Worm (Caenorhabditis elegans) whole organism, young adult: ENCODE measurements around the gene F38G1.3.

Experiments used
- C17E4.6 ChIP-seq: fragments of 200-800 bp; sonication (Bioruptor generic); IDR thresholded peaks from 2 replicates; pipeline ENCODE4 v1.3.6; 2022; ENCODE audit warnings: missing genetic modification reagents, missing genetic modification characterization, missing compliant biosample characterization
- F23B12.7 ChIP-seq: sonication (generic microtip); optimal IDR thresholded peaks from 2 replicates; lab custom pipeline; 2017; ENCODE audit warnings: missing genetic modification characterization, mild to moderate bottlenecking, missing compliant biosample characterization, antibody characterized with exemption, moderate library complexity; ENCODE audit not compliant: insufficient read depth
- F33H1.4 ChIP-seq: fragments of 200-800 bp; sonication (Bioruptor generic); IDR thresholded peaks from 2 replicates; pipeline ENCODE4 v1.3.6; 2022; ENCODE audit warnings: missing genetic modification reagents, missing genetic modification characterization, missing compliant biosample characterization
- F37B4.10 ChIP-seq: fragments of 200-800 bp; sonication (Bioruptor generic); IDR thresholded peaks from 2 replicates; pipeline ENCODE4 v1.3.6; 2022; ENCODE audit warnings: missing genetic modification characterization, missing compliant biosample characterization
- F49E8.2 ChIP-seq: sonication (generic microtip); optimal IDR thresholded peaks from 3 replicates; lab custom pipeline; 2017; ENCODE audit warnings: missing genetic modification characterization, mild to moderate bottlenecking, missing compliant biosample characterization, antibody characterized with exemption, moderate library complexity; ENCODE audit not compliant: insufficient read depth
- K12H6.12 ChIP-seq: fragments of 200-800 bp; sonication (Bioruptor generic); optimal IDR thresholded peaks from 2 replicates; lab custom pipeline; 2018; ENCODE audit warnings: mild to moderate bottlenecking, missing genetic modification characterization, missing compliant biosample characterization
- T26A5.8 ChIP-seq: sonication (generic microtip); optimal IDR thresholded peaks from 2 replicates; lab custom pipeline; 2016; ENCODE audit warnings: missing genetic modification characterization, missing compliant biosample characterization
- Y53F4B.3 ChIP-seq: fragments of 200-800 bp; sonication (Bioruptor generic); IDR thresholded peaks from 2 replicates; pipeline ENCODE4 v1.3.6; 2022; ENCODE audit warnings: missing genetic modification reagents, missing genetic modification characterization, missing compliant biosample characterization
- Y56A3A.18 ChIP-seq: fragments of 200-800 bp; sonication (Bioruptor generic); IDR thresholded peaks from 2 replicates; pipeline ENCODE4 v1.3.6; 2022; ENCODE audit warnings: missing genetic modification reagents, missing genetic modification characterization, missing compliant biosample characterization
- aptf-2 ChIP-seq: fragments of 200-800 bp; sonication (Bioruptor generic); conservative IDR thresholded peaks from 2 replicates; pipeline ENCODE4 v1.3.6; 2022; ENCODE audit warnings: missing genetic modification reagents, missing genetic modification characterization, missing compliant biosample characterization
- athp-1 ChIP-seq: sonication (generic microtip); optimal IDR thresholded peaks from 2 replicates; lab custom pipeline; 2017; ENCODE audit warnings: mild to moderate bottlenecking, missing genetic modification characterization, missing compliant biosample characterization
- attf-3 ChIP-seq: fragments of 200-800 bp; sonication (Bioruptor generic); conservative IDR thresholded peaks from 2 replicates; pipeline ENCODE4 v1.3.6; 2022; ENCODE audit warnings: missing genetic modification reagents, missing genetic modification characterization, missing compliant biosample characterization
- attf-6 ChIP-seq: fragments of 200-800 bp; sonication (Bioruptor generic); IDR thresholded peaks from 2 replicates; pipeline ENCODE4 v1.3.6; 2022; ENCODE audit warnings: missing genetic modification reagents, missing genetic modification characterization, missing compliant biosample characterization
- egl-44 ChIP-seq: fragments of 200-800 bp; sonication (Bioruptor generic); IDR thresholded peaks from 2 replicates; pipeline ENCODE4 v1.3.6; 2022; ENCODE audit warnings: missing genetic modification reagents, missing genetic modification characterization, missing compliant biosample characterization
- hlh-12 ChIP-seq: sonication (generic microtip); optimal IDR thresholded peaks from 2 replicates; lab custom pipeline; 2016; ENCODE audit warnings: missing genetic modification characterization, missing compliant biosample characterization
- hrde-1 ChIP-seq: sonication (generic microtip); optimal IDR thresholded peaks from 2 replicates; lab custom pipeline; 2016; ENCODE audit warnings: missing genetic modification characterization, mild to moderate bottlenecking, missing compliant biosample characterization, moderate library complexity, missing genotype, missing genetic modification reagents, borderline replicate concordance
- hsf-1 ChIP-seq: fragments of 200-800 bp; sonication (Bioruptor generic); IDR thresholded peaks from 2 replicates; pipeline ENCODE4 v1.3.6; 2022; ENCODE audit warnings: missing genetic modification reagents, missing genetic modification characterization, missing compliant biosample characterization
- let-607 ChIP-seq, 2 experiments: fragments of 200-800 bp in 1 of 2; sonication (Bioruptor generic) in 1 of 2; sonication (generic microtip) in 1 of 2; optimal IDR thresholded peaks; 2 replicates each; lab custom pipeline; 2016 to 2018; ENCODE audit warnings: mild to moderate bottlenecking in 2 of 2, missing compliant biosample characterization in 2 of 2, missing genetic modification characterization in 2 of 2, moderate library complexity in 2 of 2, missing genotype in 1 of 2
- lsl-1 ChIP-seq: fragments of 200-800 bp; sonication (Bioruptor generic); optimal IDR thresholded peaks from 2 replicates; lab custom pipeline; 2018; ENCODE audit warnings: mild to moderate bottlenecking, missing genetic modification characterization, moderate library complexity, missing compliant biosample characterization
- mcd-1 ChIP-seq: fragments of 200-800 bp; sonication (Bioruptor generic); IDR thresholded peaks from 2 replicates; pipeline ENCODE4 v1.3.6; 2022; ENCODE audit warnings: missing genetic modification reagents, missing genetic modification characterization, missing compliant biosample characterization
- nfya-2 ChIP-seq: fragments of 200-800 bp; sonication (Bioruptor generic); IDR thresholded peaks from 2 replicates; pipeline ENCODE4 v1.3.6; 2022; ENCODE audit warnings: missing genetic modification reagents, missing genetic modification characterization, missing compliant biosample characterization
- nfyb-1 ChIP-seq: fragments of 200-800 bp; sonication (Bioruptor generic); IDR thresholded peaks from 2 replicates; pipeline ENCODE4 v1.3.6; 2022; ENCODE audit warnings: missing genetic modification reagents, missing genetic modification characterization, missing compliant biosample characterization
- nhr-80 ChIP-seq: sonication (generic microtip); optimal IDR thresholded peaks from 2 replicates; lab custom pipeline; 2016; ENCODE audit warnings: missing genetic modification characterization, missing compliant biosample characterization
- nhr-90 ChIP-seq: sonication (generic microtip); optimal IDR thresholded peaks from 2 replicates; lab custom pipeline; 2016; ENCODE audit warnings: missing genotype, mild to moderate bottlenecking, missing genetic modification characterization, missing compliant biosample characterization
- rcor-1 ChIP-seq: fragments of 200-800 bp; sonication (Bioruptor generic); IDR thresholded peaks from 2 replicates; pipeline ENCODE4 v1.3.6; 2022; ENCODE audit warnings: missing genetic modification reagents, missing genetic modification characterization, missing compliant biosample characterization
- repo-1 ChIP-seq: sonication (generic microtip); optimal IDR thresholded peaks from 2 replicates; lab custom pipeline; 2017; ENCODE audit warnings: mild to moderate bottlenecking, missing genetic modification characterization, missing compliant biosample characterization
- snpc-3.4 ChIP-seq: sonication (generic microtip); optimal IDR thresholded peaks from 2 replicates; lab custom pipeline; 2017; ENCODE audit warnings: missing genetic modification characterization, mild to moderate bottlenecking, missing compliant biosample characterization, antibody characterized with exemption, moderate library complexity, missing genotype, missing genetic modification reagents
- snpc-4 ChIP-seq, 5 experiments: fragments of 150-350 bp in 1 of 5; sonication (generic microtip) in 4 of 5; optimal IDR thresholded peaks; 2 replicates each; lab custom pipeline; 2014 to 2018; ENCODE audit warnings: missing genetic modification characterization in 5 of 5, missing biosample characterization in 3 of 5, antibody characterized with exemption in 2 of 5, mild to moderate bottlenecking in 2 of 5, missing compliant biosample characterization in 2 of 5, missing genotype in 2 of 5, moderate library complexity in 2 of 5, missing genetic modification reagents in 1 of 5
- somi-1 ChIP-seq: fragments of 200-800 bp; sonication (Bioruptor generic); optimal IDR thresholded peaks from 2 replicates; lab custom pipeline; 2018; ENCODE audit warnings: mild to moderate bottlenecking, missing genetic modification characterization, missing compliant biosample characterization
- tlf-1 ChIP-seq: fragments of 200-800 bp; sonication (Bioruptor generic); optimal IDR thresholded peaks from 2 replicates; lab custom pipeline; 2018; ENCODE audit warnings: mild to moderate bottlenecking, missing genetic modification characterization, missing compliant biosample characterization
- zfh-2 ChIP-seq: fragments of 200-800 bp; sonication (Bioruptor generic); conservative IDR thresholded peaks from 2 replicates; pipeline ENCODE4 v1.3.6; 2022; ENCODE audit warnings: missing genetic modification reagents, missing genetic modification characterization, missing compliant biosample characterization
- ztf-18 ChIP-seq: sonication (generic microtip); optimal IDR thresholded peaks from 2 replicates; lab custom pipeline; 2016; ENCODE audit warnings: missing genotype, mild to moderate bottlenecking, missing genetic modification characterization, missing compliant biosample characterization
- ztf-22 ChIP-seq: fragments of 200-800 bp; sonication (Bioruptor generic); optimal IDR thresholded peaks from 2 replicates; lab custom pipeline; 2018; ENCODE audit warnings: mild to moderate bottlenecking, missing genetic modification characterization, moderate library complexity, missing compliant biosample characterization

Gene F38G1.3

ce11 chrX:476261-476660, at the start of gene F38G1.3:
Gene F38G1.3 (plus strand): TSS chrX:476561.
- TF ChIP-seq nfya-2 (no peak), snpc-3.4 (tag; lab: Kevin White, UChicago) (no peak), attf-3 (GFP tag; lab: Robert Waterston, UW) (no peak), Y56A3A.18 (GFP tag; lab: Robert Waterston, UW) (no peak), ztf-18 (tag; lab: Kevin White, UChicago) (no peak), zfh-2 (GFP tag; lab: Robert Waterston, UW) (no peak), Y53F4B.3 (GFP tag; lab: Robert Waterston, UW) (no peak), F37B4.10 (GFP tag; lab: Robert Waterston, UW) (no peak), tlf-1 (GFP tag; lab: Kevin White, UChicago) (no peak), mcd-1 (GFP tag; lab: Robert Waterston, UW) (no peak), ztf-22 (GFP tag; lab: Kevin White, UChicago) (no peak)

ce11 chrX:431596-431995, 44.8 kb upstream of the F38G1.3 start:
- TF ChIP-seq hsf-1 (no peak), repo-1 (no peak), C17E4.6 (GFP tag; lab: Robert Waterston, UW) (no peak), rcor-1 (no peak), let-607 (tag; optimal IDR thresholded peaks at IDR 0.05; lab: Kevin White, UChicago) (no peak), zfh-2 (GFP tag; lab: Robert Waterston, UW) (peak; percentile 71), egl-44 (GFP tag; lab: Robert Waterston, UW) (no peak)

ce11 chrX:433029-433693, 43.2 kb upstream of the F38G1.3 start:
- TF ChIP-seq F49E8.2 (no peak), aptf-2 (GFP tag; lab: Robert Waterston, UW) (no peak), lsl-1 (GFP tag; lab: Kevin White, UChicago) (no peak)

ce11 chrX:433747-434146, 42.6 kb upstream of the F38G1.3 start, which contains the start of gene dve-1:
Gene dve-1 (minus strand): TSS chrX:433812.
- TF ChIP-seq F33H1.4 (GFP tag; lab: Robert Waterston, UW) (no peak), athp-1 (no peak), somi-1 (GFP tag; lab: Kevin White, UChicago) (no peak), K12H6.12 (tag; lab: Kevin White, UChicago) (no peak), T26A5.8 (tag; lab: Kevin White, UChicago) (no peak), F23B12.7 (tag; lab: Kevin White, UChicago) (no peak), nfyb-1 (GFP tag; lab: Robert Waterston, UW) (0 out of 2 replicates have a peak, but pooled peaks have one; percentile 30), hlh-12 (no peak)

- no peak for TF ChIP-seq attf-6
- no peak for TF ChIP-seq F49E8.2
- TF ChIP-seq nhr-80 (tag; lab: Kevin White, UChicago), result peak; percentile 24
- no peak for TF ChIP-seq C17E4.6 (GFP tag; lab: Robert Waterston, UW)
- no peak for TF ChIP-seq snpc-4 (GFP tag; optimal IDR thresholded peaks at IDR 0.05; lab: Kevin White, UChicago)
- TF ChIP-seq snpc-4 (tag; optimal IDR thresholded peaks at IDR 0.05; lab: Kevin White, UChicago), result no peak
- no peak for TF ChIP-seq ztf-22 (GFP tag; lab: Kevin White, UChicago)
- no peak for TF ChIP-seq hrde-1 (tag; lab: Kevin White, UChicago)
- TF ChIP-seq nhr-90, result no peak
Observed at ce11 chrX:438396-438795, 38.0 kb upstream of the F38G1.3 start.
